Worm (Caenorhabditis elegans) whole organism, early embryonic: ENCODE results near the gene attf-4.

ENCODE experiments used
- B0310.2 ChIP-seq: sonication (generic microtip); optimal IDR thresholded peaks from 2 replicates; lab custom pipeline; 2016; ENCODE audit warnings: mild to moderate bottlenecking, missing genetic modification characterization, missing compliant biosample characterization
- ama-1 ChIP-seq: fragments of 150-350 bp; optimal IDR thresholded peaks from 2 replicates; lab custom pipeline; 2014
- ceh-13 ChIP-seq: fragments of 200-800 bp; sonication (Bioruptor generic); optimal IDR thresholded peaks from 2 replicates; lab custom pipeline; 2018; ENCODE audit warnings: mild to moderate bottlenecking, missing genetic modification characterization, missing compliant biosample characterization
- ceh-36 ChIP-seq: sonication (generic microtip); optimal IDR thresholded peaks from 2 replicates; lab custom pipeline; 2016; ENCODE audit warnings: missing genetic modification characterization, inconsistent platforms, missing compliant biosample characterization
- ets-7 ChIP-seq: sonication (generic microtip); optimal IDR thresholded peaks from 2 replicates; lab custom pipeline; 2016; ENCODE audit warnings: missing genotype, missing genetic modification characterization, missing compliant biosample characterization
- flt-1 ChIP-seq: fragments of 200-800 bp; sonication (Bioruptor generic); IDR thresholded peaks from 2 replicates; pipeline ENCODE4 v1.3.6; 2022; ENCODE audit warnings: missing genetic modification characterization, missing compliant biosample characterization
- hmbx-1 ChIP-seq: sonication (generic microtip); optimal IDR thresholded peaks from 2 replicates; lab custom pipeline; 2016; ENCODE audit warnings: mild to moderate bottlenecking, missing genetic modification characterization, missing compliant biosample characterization
- hnd-1 ChIP-seq: sonication (generic microtip); optimal IDR thresholded peaks from 2 replicates; lab custom pipeline; 2016; ENCODE audit warnings: missing genetic modification characterization, missing compliant biosample characterization
- scrt-1 ChIP-seq: fragments of 200-800 bp; sonication (Bioruptor generic); IDR thresholded peaks from 2 replicates; pipeline ENCODE4 v1.3.6; 2022; ENCODE audit warnings: missing genetic modification characterization, missing compliant biosample characterization
- tbx-11 ChIP-seq: fragments of 200-800 bp; sonication (Bioruptor generic); IDR thresholded peaks from 2 replicates; pipeline ENCODE4 v1.3.6; 2022; ENCODE audit warnings: missing genetic modification characterization, missing compliant biosample characterization

- no peak for TF ChIP-seq B0310.2 (tag; lab: Kevin White, UChicago)
- TF ChIP-seq ama-1 (lab: Kevin White, UChicago): no peak
- no peak for TF ChIP-seq ceh-13
- no peak for TF ChIP-seq ceh-36 (tag; lab: Kevin White, UChicago)
- no peak for TF ChIP-seq ets-7 (tag; lab: Kevin White, UChicago)
- TF ChIP-seq scrt-1: no peak
- no peak for TF ChIP-seq hnd-1
- TF ChIP-seq hmbx-1 (tag; lab: Kevin White, UChicago): no peak
- TF ChIP-seq flt-1: no peak
- no peak for TF ChIP-seq tbx-11 (GFP tag; lab: Robert Waterston, UW)
Observed at ce11 chrIII:6072937-6073336, 7.4 kb upstream of the attf-4 start.
